Worm (Caenorhabditis elegans): Measurements from ENCODE around the gene ZK856.16.

The ZK856.16 gene

ce11 chrV:10190081-10190556 lies 15.3 kb downstream of the ZK856.16 start, which contains the start of gene ZK856.5 (continued):
- TF ChIP-seq ztf-1 (GFP tag; conservative IDR thresholded peaks at IDR 0.05): no peak
- peak; percentile 68 for TF ChIP-seq sma-9 (GFP tag; optimal IDR thresholded peaks at IDR 0.05)
- no peak for TF ChIP-seq sma-9 (tag; optimal IDR thresholded peaks at IDR 0.05)
- TF ChIP-seq fos-1 (tag; optimal IDR thresholded peaks at IDR 0.05): peak; percentile 71
- no peak for TF ChIP-seq aly-2 (tag; optimal IDR thresholded peaks at IDR 0.05)
- TF ChIP-seq ZK546.5 (tag; optimal IDR thresholded peaks at IDR 0.05): no peak

ce11 chrV:10185719-10186118 lies 19.7 kb downstream of the ZK856.16 start, which contains the start of gene ZK856.18:
Gene ZK856.18 (minus strand): TSS chrV:10186007.
- TF ChIP-seq sma-3 (GFP tag; optimal IDR thresholded peaks at IDR 0.05): no peak
- no peak for TF ChIP-seq unc-62 (GFP tag; optimal IDR thresholded peaks at IDR 0.05)
- no peak for TF ChIP-seq R02D3.7 (tag; optimal IDR thresholded peaks at IDR 0.05)
- TF ChIP-seq blmp-1 (tag; optimal IDR thresholded peaks at IDR 0.05; ENCODE audit: insufficient read depth): no peak
- no peak for TF ChIP-seq ceh-82 (tag; optimal IDR thresholded peaks at IDR 0.05)
- no peak for TF ChIP-seq unc-39 (tag; optimal IDR thresholded peaks at IDR 0.05)

- TF ChIP-seq ama-1 (optimal IDR thresholded peaks at IDR 0.05) (no peak), elt-1 (tag; optimal IDR thresholded peaks at IDR 0.05) (no peak), ceh-82 (tag; optimal IDR thresholded peaks at IDR 0.05) (no peak)
Observed at ce11 chrV:10183810-10184209, 21.6 kb downstream of the ZK856.16 start.

- TF ChIP-seq mdl-1 (tag; optimal IDR thresholded peaks at IDR 0.05) (no peak), nhr-25 (tag; optimal IDR thresholded peaks at IDR 0.05) (no peak), ztf-4 (tag; optimal IDR thresholded peaks at IDR 0.05) (no peak), fos-1 (tag; optimal IDR thresholded peaks at IDR 0.05) (no peak), F13H6.1 (tag; optimal IDR thresholded peaks at IDR 0.05) (no peak), ztf-1 (GFP tag; conservative IDR thresholded peaks at IDR 0.05) (no peak), snpc-4 (tag; optimal IDR thresholded peaks at IDR 0.05) (no peak), nhr-129 (tag; optimal IDR thresholded peaks at IDR 0.05) (no peak), nhr-23 (tag; optimal IDR thresholded peaks at IDR 0.05) (no peak), lin-11 (tag; optimal IDR thresholded peaks at IDR 0.05) (no peak), ztf-11 (tag; optimal IDR thresholded peaks at IDR 0.05) (no peak), nhr-11 (tag; optimal IDR thresholded peaks at IDR 0.05) (no peak), nhr-21 (tag; optimal IDR thresholded peaks at IDR 0.05) (no peak), unc-55 (GFP tag; optimal IDR thresholded peaks at IDR 0.05) (no peak), ama-1 (optimal IDR thresholded peaks at IDR 0.05) (no peak), ceh-16 (tag; optimal IDR thresholded peaks at IDR 0.05) (no peak), lin-13 (GFP tag; optimal IDR thresholded peaks at IDR 0.05) (no peak), sem-4 (tag; optimal IDR thresholded peaks at IDR 0.05) (no peak), unc-39 (tag; optimal IDR thresholded peaks at IDR 0.05) (no peak)
Observed at ce11 chrV:10182984-10183383, 22.4 kb downstream of the ZK856.16 start, which contains the start of gene ZK856.4. Gene ZK856.4 (plus strand): TSS chrV:10183284.

- TF ChIP-seq sma-9 (GFP tag; optimal IDR thresholded peaks at IDR 0.05): no peak
- no peak for TF ChIP-seq sma-9 (tag; optimal IDR thresholded peaks at IDR 0.05)
- no peak for TF ChIP-seq sem-4 (tag; optimal IDR thresholded peaks at IDR 0.05)
- TF ChIP-seq skn-1 (tag; optimal IDR thresholded peaks at IDR 0.05): no peak
- no peak for TF ChIP-seq crh-2 (tag; optimal IDR thresholded peaks at IDR 0.05)
- TF ChIP-seq unc-55 (GFP tag; optimal IDR thresholded peaks at IDR 0.05): no peak
- TF ChIP-seq peb-1 (tag; optimal IDR thresholded peaks at IDR 0.05): no peak
Observed at ce11 chrV:10179235-10179634, 26.1 kb downstream of the ZK856.16 start, which contains the start of gene cul-5. Gene cul-5 (plus strand): TSS chrV:10179535.

- TF ChIP-seq sma-3 (GFP tag; optimal IDR thresholded peaks at IDR 0.05) (peak; percentile 72), lsy-2 (tag; optimal IDR thresholded peaks at IDR 0.05) (peak; percentile 15 to 76), alr-1 (tag; optimal IDR thresholded peaks at IDR 0.05) (no peak), R02D3.7 (tag; optimal IDR thresholded peaks at IDR 0.05) (no peak), nhr-129 (tag; optimal IDR thresholded peaks at IDR 0.05) (peak; percentile 64), mbf-1 (tag; optimal IDR thresholded peaks at IDR 0.05) (no peak), dmd-4 (tag; optimal IDR thresholded peaks at IDR 0.05) (no peak), ztf-11 (tag; optimal IDR thresholded peaks at IDR 0.05) (no peak), nhr-77 (tag; optimal IDR thresholded peaks at IDR 0.05) (no peak), blmp-1 (tag; optimal IDR thresholded peaks at IDR 0.05; ENCODE audit: insufficient read depth) (peak; percentile 96), unc-39 (tag; optimal IDR thresholded peaks at IDR 0.05) (no peak), ceh-82 (tag; optimal IDR thresholded peaks at IDR 0.05) (no peak), skn-1 (tag; optimal IDR thresholded peaks at IDR 0.05) (no peak), ama-1 (optimal IDR thresholded peaks at IDR 0.05) (no peak), sma-9 (GFP tag; optimal IDR thresholded peaks at IDR 0.05) (no peak), sma-9 (tag; optimal IDR thresholded peaks at IDR 0.05) (no peak), nhr-10 (tag; optimal IDR thresholded peaks at IDR 0.05) (no peak), gmeb-1 (tag; optimal IDR thresholded peaks at IDR 0.05) (peak; percentile 20), snpc-4 (tag; optimal IDR thresholded peaks at IDR 0.05) (no peak), lin-13 (GFP tag; optimal IDR thresholded peaks at IDR 0.05) (peak; percentile 30), nhr-23 (tag; optimal IDR thresholded peaks at IDR 0.05) (no peak), ZK546.5 (tag; optimal IDR thresholded peaks at IDR 0.05) (no peak), mdl-1 (tag; optimal IDR thresholded peaks at IDR 0.05) (no peak), lin-11 (tag; optimal IDR thresholded peaks at IDR 0.05) (no peak), F13H6.1 (tag; optimal IDR thresholded peaks at IDR 0.05) (peak; percentile 63), ztf-1 (GFP tag; conservative IDR thresholded peaks at IDR 0.05) (no peak), mab-5 (tag; optimal IDR thresholded peaks at IDR 0.05) (no peak), nhr-237 (tag; optimal IDR thresholded peaks at IDR 0.05) (no peak)
Observed at ce11 chrV:10178166-10178565, 27.2 kb downstream of the ZK856.16 start.

Data from whole organism, L2 larva.